Worm (Caenorhabditis elegans) whole organism, late embryonic: ENCODE data around the gene Y64H9A.2.

ENCODE experiments used
- C08G9.2 ChIP-seq: sonication (generic microtip); optimal IDR thresholded peaks from 2 replicates; lab custom pipeline; 2016; ENCODE audit warnings: mild to moderate bottlenecking, missing genetic modification characterization, moderate library complexity, missing compliant biosample characterization
- C38D4.7 ChIP-seq: fragments of 200-800 bp; sonication (Bioruptor generic); optimal IDR thresholded peaks from 2 replicates; lab custom pipeline; 2018; ENCODE audit warnings: mild to moderate bottlenecking, missing genetic modification characterization, moderate library complexity, missing compliant biosample characterization
- K02D7.2 ChIP-seq: sonication (generic microtip); optimal IDR thresholded peaks from 2 replicates; lab custom pipeline; 2017; ENCODE audit warnings: mild to moderate bottlenecking, missing genetic modification characterization, missing compliant biosample characterization
- T23F11.4 ChIP-seq: fragments of 200-800 bp; sonication (Bioruptor generic); optimal IDR thresholded peaks from 2 replicates; lab custom pipeline; 2018; ENCODE audit warnings: mild to moderate bottlenecking, missing genetic modification characterization, missing compliant biosample characterization
- ama-1 ChIP-seq: fragments of 150-350 bp; optimal IDR thresholded peaks from 2 replicates; lab custom pipeline; 2014
- ceh-14 ChIP-seq: sonication (generic microtip); optimal IDR thresholded peaks from 2 replicates; lab custom pipeline; 2016; ENCODE audit warnings: missing genotype, missing genetic modification characterization, missing compliant biosample characterization
- ceh-2 ChIP-seq: sonication (generic microtip); optimal IDR thresholded peaks from 2 replicates; lab custom pipeline; 2016; ENCODE audit warnings: missing genotype, missing genetic modification characterization, missing compliant biosample characterization
- ceh-22 ChIP-seq: sonication (generic microtip); optimal IDR thresholded peaks from 2 replicates; lab custom pipeline; 2017; ENCODE audit warnings: missing biosample characterization, missing genetic modification characterization
- ceh-31 ChIP-seq: sonication (generic microtip); optimal IDR thresholded peaks from 2 replicates; lab custom pipeline; 2016; ENCODE audit warnings: missing genetic modification characterization, missing compliant biosample characterization
- ceh-34 ChIP-seq: sonication (generic microtip); optimal IDR thresholded peaks from 2 replicates; lab custom pipeline; 2016; ENCODE audit warnings: mild to moderate bottlenecking, missing genetic modification characterization, missing compliant biosample characterization
- ceh-45 ChIP-seq: fragments of 200-800 bp; sonication (Bioruptor generic); IDR thresholded peaks from 2 replicates; pipeline ENCODE4 v1.3.6; 2022; ENCODE audit warnings: missing genetic modification reagents, missing genetic modification characterization, missing compliant biosample characterization
- ceh-48 ChIP-seq: sonication (generic microtip); optimal IDR thresholded peaks from 2 replicates; lab custom pipeline; 2016; ENCODE audit warnings: missing genetic modification characterization, inconsistent platforms, missing compliant biosample characterization
- ceh-9 ChIP-seq: sonication (generic microtip); optimal IDR thresholded peaks from 2 replicates; lab custom pipeline; 2016; ENCODE audit warnings: mild to moderate bottlenecking, missing genetic modification characterization, inconsistent platforms, missing compliant biosample characterization
- che-1 ChIP-seq: sonication (generic microtip); optimal IDR thresholded peaks from 2 replicates; lab custom pipeline; 2016; ENCODE audit warnings: mild to moderate bottlenecking, missing genetic modification characterization, missing compliant biosample characterization
- dmd-4 ChIP-seq: sonication (generic microtip); optimal IDR thresholded peaks from 2 replicates; lab custom pipeline; 2016; ENCODE audit warnings: borderline replicate concordance, missing genetic modification characterization, missing compliant biosample characterization
- dve-1 ChIP-seq: sonication (generic microtip); optimal IDR thresholded peaks from 2 replicates; lab custom pipeline; 2017; ENCODE audit warnings: antibody characterized with exemption, mild to moderate bottlenecking, missing genetic modification characterization, missing compliant biosample characterization
- elt-2 ChIP-seq: sonication (generic microtip); optimal IDR thresholded peaks from 2 replicates; lab custom pipeline; 2016; ENCODE audit warnings: missing genetic modification reagents, missing genetic modification characterization, missing compliant biosample characterization
- elt-4 ChIP-seq: sonication (generic microtip); optimal IDR thresholded peaks from 2 replicates; lab custom pipeline; 2016; ENCODE audit warnings: missing genetic modification characterization, missing compliant biosample characterization
- ets-4 ChIP-seq: sonication (generic microtip); optimal IDR thresholded peaks from 2 replicates; lab custom pipeline; 2016; ENCODE audit warnings: missing genetic modification characterization, missing compliant biosample characterization
- eyg-1 ChIP-seq: sonication (generic microtip); optimal IDR thresholded peaks from 2 replicates; lab custom pipeline; 2016; ENCODE audit warnings: missing genotype, missing genetic modification characterization, missing compliant biosample characterization
- fax-1 ChIP-seq: sonication (generic microtip); optimal IDR thresholded peaks from 2 replicates; lab custom pipeline; 2016; ENCODE audit warnings: missing genotype, missing genetic modification characterization, missing compliant biosample characterization
- fkh-6 ChIP-seq: sonication (generic microtip); optimal IDR thresholded peaks from 2 replicates; lab custom pipeline; 2016; ENCODE audit warnings: missing genetic modification characterization, missing compliant biosample characterization
- gmeb-2 ChIP-seq: sonication (generic microtip); optimal IDR thresholded peaks from 2 replicates; lab custom pipeline; 2016; ENCODE audit warnings: missing genetic modification characterization, inconsistent platforms, missing compliant biosample characterization
- hlh-13 ChIP-seq: fragments of 200-800 bp; sonication (Bioruptor generic); optimal IDR thresholded peaks from 2 replicates; lab custom pipeline; 2018; ENCODE audit warnings: mild to moderate bottlenecking, missing genetic modification characterization, missing compliant biosample characterization
- hlh-15 ChIP-seq: sonication (generic microtip); optimal IDR thresholded peaks from 2 replicates; lab custom pipeline; 2016; ENCODE audit warnings: missing genetic modification characterization, missing compliant biosample characterization
- hlh-6 ChIP-seq: sonication (generic microtip); optimal IDR thresholded peaks from 2 replicates; lab custom pipeline; 2016; ENCODE audit warnings: missing genotype, missing genetic modification characterization, missing compliant biosample characterization
- hlh-8 ChIP-seq: sonication (generic microtip); optimal IDR thresholded peaks from 2 replicates; lab custom pipeline; 2016; ENCODE audit warnings: missing genotype, missing genetic modification characterization, missing compliant biosample characterization
- lim-6 ChIP-seq: sonication (generic microtip); optimal IDR thresholded peaks from 2 replicates; lab custom pipeline; 2016; ENCODE audit warnings: missing genetic modification characterization, missing compliant biosample characterization
- lin-11 ChIP-seq: fragments of 200-800 bp; sonication (Bioruptor generic); optimal IDR thresholded peaks from 2 replicates; lab custom pipeline; 2018; ENCODE audit warnings: mild to moderate bottlenecking, missing genetic modification characterization, missing compliant biosample characterization
- madf-2 ChIP-seq: sonication (generic microtip); optimal IDR thresholded peaks from 2 replicates; lab custom pipeline; 2017; ENCODE audit warnings: missing genetic modification characterization, missing compliant biosample characterization
- mec-3 ChIP-seq: sonication (generic microtip); optimal IDR thresholded peaks from 2 replicates; lab custom pipeline; 2016; ENCODE audit warnings: borderline replicate concordance, missing genetic modification characterization, missing compliant biosample characterization
- pag-3 ChIP-seq: sonication (generic microtip); optimal IDR thresholded peaks from 2 replicates; lab custom pipeline; 2016; ENCODE audit warnings: missing compliant biosample characterization, missing genetic modification characterization, borderline replicate concordance
- pha-2 ChIP-seq: sonication (generic microtip); optimal IDR thresholded peaks from 2 replicates; lab custom pipeline; 2017; ENCODE audit warnings: mild to moderate bottlenecking, missing genetic modification characterization, missing compliant biosample characterization
- pha-4 ChIP-seq: fragments of 150-350 bp; optimal IDR thresholded peaks from 2 replicates; lab custom pipeline; 2018; ENCODE audit warnings: missing biosample characterization, missing genetic modification reagents, missing genetic modification characterization
- pqm-1 ChIP-seq: sonication (generic microtip); optimal IDR thresholded peaks from 2 replicates; lab custom pipeline; 2016; ENCODE audit warnings: missing genetic modification characterization, missing compliant biosample characterization
- pros-1 ChIP-seq: fragments of 150-350 bp; optimal IDR thresholded peaks from 2 replicates; lab custom pipeline; 2014; ENCODE audit warnings: missing biosample characterization, missing genetic modification reagents, missing genetic modification characterization
- rnt-1 ChIP-seq: sonication (generic microtip); optimal IDR thresholded peaks from 2 replicates; lab custom pipeline; 2016; ENCODE audit warnings: missing genetic modification characterization, missing compliant biosample characterization
- sdc-2 ChIP-seq: sonication (generic microtip); optimal IDR thresholded peaks from 2 replicates; lab custom pipeline; 2016; ENCODE audit warnings: missing genotype, missing genetic modification characterization, missing compliant biosample characterization
- sox-4 ChIP-seq: sonication (generic microtip); optimal IDR thresholded peaks from 2 replicates; lab custom pipeline; 2017; ENCODE audit warnings: mild to moderate bottlenecking, missing genetic modification characterization, inconsistent platforms, missing compliant biosample characterization
- syd-9 ChIP-seq: sonication (generic microtip); optimal IDR thresholded peaks from 2 replicates; lab custom pipeline; 2016; ENCODE audit warnings: mild to moderate bottlenecking, missing genetic modification characterization, moderate library complexity, missing compliant biosample characterization
- tbx-7 ChIP-seq: sonication (generic microtip); optimal IDR thresholded peaks from 2 replicates; lab custom pipeline; 2016; ENCODE audit warnings: missing genotype, missing genetic modification characterization, missing compliant biosample characterization
- unc-3 ChIP-seq, 2 experiments: fragments of 200-800 bp in 1 of 2; sonication (Bioruptor generic) in 1 of 2; sonication (generic microtip) in 1 of 2; conservative IDR thresholded peaks in 1 of 2; optimal IDR thresholded peaks in 1 of 2; 2 replicates each; pipeline versions ENCODE4 v1.3.6 to Lab custom; 2016 to 2022; ENCODE audit warnings: missing compliant biosample characterization in 2 of 2, missing genetic modification characterization in 2 of 2, missing genetic modification reagents in 1 of 2
- unc-42 ChIP-seq: sonication (generic microtip); optimal IDR thresholded peaks from 2 replicates; lab custom pipeline; 2016; ENCODE audit warnings: missing genotype, missing genetic modification characterization, missing compliant biosample characterization
- unc-55 ChIP-seq: sonication (generic microtip); optimal IDR thresholded peaks from 2 replicates; lab custom pipeline; 2017; ENCODE audit warnings: missing biosample characterization, missing genetic modification reagents, missing genetic modification characterization

Y64H9A.2 gene

ce11 chrX:5056199-5056598, 12.4 kb downstream of the Y64H9A.2 start (continued):
- TF ChIP-seq elt-4 (tag; lab: Kevin White, UChicago) (peak; percentile 80), pqm-1 (tag; lab: Kevin White, UChicago) (peak; percentile 87), C08G9.2 (tag; lab: Kevin White, UChicago) (peak; percentile 39), che-1 (tag; lab: Kevin White, UChicago) (peak; percentile 79), elt-2 (peak; percentile 29), sox-4 (peak; percentile 76), mec-3 (tag; lab: Kevin White, UChicago) (peak; percentile 28), K02D7.2 (peak; percentile 74), C38D4.7 (GFP tag; lab: Kevin White, UChicago) (peak; percentile 34), pag-3 (peak; percentile 83), fax-1 (tag; lab: Kevin White, UChicago) (peak; percentile 56), madf-2 (peak; percentile 95)

DNA sequence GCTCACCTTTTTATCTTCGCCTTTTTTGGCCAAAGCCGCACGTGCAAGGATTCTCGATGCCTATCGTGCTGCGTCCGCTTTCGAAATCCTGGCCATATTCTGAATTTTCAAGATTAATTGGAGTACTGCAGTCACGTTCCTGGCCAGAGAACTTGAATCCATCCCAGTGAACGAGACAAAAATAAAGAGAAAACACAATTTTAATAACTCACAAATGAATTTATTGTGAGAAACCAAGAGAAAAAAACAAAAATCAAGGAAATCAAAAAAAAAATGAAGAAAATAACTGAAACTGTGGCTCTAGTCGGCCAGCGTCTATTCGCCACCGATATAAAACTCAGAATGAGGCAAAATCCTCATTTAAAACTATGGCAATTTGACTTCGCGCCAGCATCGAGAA, 15.4 kb downstream of the Y64H9A.2 start, which contains the start of gene C24H10.4:
Gene C24H10.4, minus strand, starts transcription at position 101 of the 400 bp plus-strand sequence.
- no peak for TF ChIP-seq ceh-45
- no peak for TF ChIP-seq hlh-13 (GFP tag; lab: Kevin White, UChicago)
- no peak for TF ChIP-seq pag-3
- no peak for TF ChIP-seq ceh-9 (tag; lab: Kevin White, UChicago)

ce11 chrX:5060756-5061155, 17.0 kb downstream of the Y64H9A.2 start, which contains the start of gene C24H10.3:
Gene C24H10.3, plus strand, starts transcription at chrX:5061056.
- TF ChIP-seq lim-6 (tag; lab: Kevin White, UChicago) (no peak), unc-42 (tag; lab: Kevin White, UChicago) (no peak), elt-4 (tag; lab: Kevin White, UChicago) (no peak), ets-4 (no peak), lin-11 (tag; lab: Kevin White, UChicago) (no peak), elt-2 (no peak), tbx-7 (tag; lab: Kevin White, UChicago) (no peak), unc-3 (GFP tag; conservative IDR thresholded peaks at IDR 0.05; lab: Robert Waterston, UW) (no peak), unc-3 (tag; optimal IDR thresholded peaks at IDR 0.05; lab: Kevin White, UChicago) (no peak), unc-55 (no peak), fax-1 (tag; lab: Kevin White, UChicago) (no peak), madf-2 (no peak), pha-4 (tag; lab: Kevin White, UChicago) (no peak), dve-1 (tag; lab: Kevin White, UChicago) (no peak), hlh-6 (tag; lab: Kevin White, UChicago) (no peak), hlh-8 (tag; lab: Kevin White, UChicago) (no peak), ama-1 (lab: Kevin White, UChicago) (no peak), ceh-22 (tag; lab: Kevin White, UChicago) (no peak)

DNA sequence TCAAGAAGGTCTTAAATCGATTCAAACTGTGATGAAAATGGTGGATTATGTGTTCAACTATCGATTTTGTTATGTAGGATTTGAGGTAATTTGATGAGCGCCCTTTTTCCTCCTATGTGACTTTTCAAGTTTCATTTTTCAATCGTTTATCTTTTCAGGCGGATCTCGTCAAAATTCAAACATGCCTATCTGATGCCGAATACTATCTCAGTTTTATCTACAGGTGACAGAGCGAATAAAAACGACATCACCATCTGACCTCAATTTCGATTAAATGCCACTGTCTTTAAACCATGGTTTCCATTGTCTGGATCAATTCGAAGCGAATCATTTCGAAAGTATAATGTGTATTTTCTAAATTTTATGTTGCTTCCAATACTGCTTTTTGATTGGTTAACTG, 18.0 kb downstream of the Y64H9A.2 start:
- TF ChIP-seq madf-2 (no peak), rnt-1 (peak; percentile 30)

- TF ChIP-seq eyg-1 (tag; lab: Kevin White, UChicago): no peak
- TF ChIP-seq unc-42 (tag; lab: Kevin White, UChicago): peak; percentile 21
- TF ChIP-seq pros-1 (tag; lab: Kevin White, UChicago): no peak
- no peak for TF ChIP-seq T23F11.4 (GFP tag; lab: Kevin White, UChicago)
- peak; percentile 54 for TF ChIP-seq ceh-31 (tag; lab: Kevin White, UChicago)
- no peak for TF ChIP-seq gmeb-2 (tag; lab: Kevin White, UChicago)
- TF ChIP-seq unc-55: peak; percentile 10
- TF ChIP-seq ceh-2 (tag; lab: Kevin White, UChicago): peak; percentile 10
- TF ChIP-seq pha-2 (tag; lab: Kevin White, UChicago): peak; percentile 9
- peak; percentile 13 for TF ChIP-seq ceh-34 (tag; lab: Kevin White, UChicago)
- TF ChIP-seq ceh-48 (tag; lab: Kevin White, UChicago): peak; percentile 7
- TF ChIP-seq hlh-15: no peak
- peak; percentile 19 for TF ChIP-seq syd-9 (tag; lab: Kevin White, UChicago)
- TF ChIP-seq ceh-14 (tag; lab: Kevin White, UChicago): peak; percentile 31
- peak; percentile 37 for TF ChIP-seq dmd-4 (tag; lab: Kevin White, UChicago)
- TF ChIP-seq sdc-2 (tag; lab: Kevin White, UChicago): peak; percentile 8
- TF ChIP-seq pag-3: no peak
- TF ChIP-seq fkh-6: peak; percentile 7
Measured at ce11 chrX:5063750-5064652, 20.2 kb downstream of the Y64H9A.2 start, which contains the start of gene C24H10.2. Gene C24H10.2, plus strand, starts transcription at chrX:5064602.
